Worm (Caenorhabditis elegans): Measurements from ENCODE around the gene C25G6.1.

C25G6.1 gene

ce11 chrX:1293471-1293870, 22.8 kb downstream of the C25G6.1 start:
- TF ChIP-seq R02D3.7 (tag; optimal IDR thresholded peaks at IDR 0.05) (no peak), elt-1 (tag; optimal IDR thresholded peaks at IDR 0.05) (no peak), unc-55 (GFP tag; optimal IDR thresholded peaks at IDR 0.05) (no peak), ZK546.5 (tag; optimal IDR thresholded peaks at IDR 0.05) (no peak), nhr-6 (tag; optimal IDR thresholded peaks at IDR 0.05) (no peak), blmp-1 (tag; optimal IDR thresholded peaks at IDR 0.05; ENCODE audit: insufficient read depth) (no peak), lin-11 (tag; optimal IDR thresholded peaks at IDR 0.05) (no peak), skn-1 (tag; optimal IDR thresholded peaks at IDR 0.05) (no peak), mbf-1 (tag; optimal IDR thresholded peaks at IDR 0.05) (no peak), crh-2 (tag; optimal IDR thresholded peaks at IDR 0.05) (no peak), alr-1 (tag; optimal IDR thresholded peaks at IDR 0.05) (no peak), sma-3 (GFP tag; optimal IDR thresholded peaks at IDR 0.05) (no peak), nhr-129 (tag; optimal IDR thresholded peaks at IDR 0.05) (no peak), sma-9 (GFP tag; optimal IDR thresholded peaks at IDR 0.05) (no peak), sma-9 (tag; optimal IDR thresholded peaks at IDR 0.05) (no peak), sem-4 (tag; optimal IDR thresholded peaks at IDR 0.05) (no peak), ztf-1 (GFP tag; conservative IDR thresholded peaks at IDR 0.05) (no peak), ceh-16 (tag; optimal IDR thresholded peaks at IDR 0.05) (no peak), F13H6.1 (tag; optimal IDR thresholded peaks at IDR 0.05) (no peak), peb-1 (tag; optimal IDR thresholded peaks at IDR 0.05) (no peak), nhr-25 (tag; optimal IDR thresholded peaks at IDR 0.05) (no peak)

ce11 chrX:1294607-1295303, 24.1 kb downstream of the C25G6.1 start, which contains the start of gene dop-4:
TSS of gene dop-4 (plus strand) at chrX:1295253.
- TF ChIP-seq ztf-1 (GFP tag; conservative IDR thresholded peaks at IDR 0.05) = no peak
- TF ChIP-seq alr-1 (tag; optimal IDR thresholded peaks at IDR 0.05) = no peak
- peak; percentile 7 for TF ChIP-seq sma-9 (GFP tag; optimal IDR thresholded peaks at IDR 0.05)
- no peak for TF ChIP-seq sma-9 (tag; optimal IDR thresholded peaks at IDR 0.05)

- no peak for TF ChIP-seq nhr-10 (tag; optimal IDR thresholded peaks at IDR 0.05)
- no peak for TF ChIP-seq F13H6.1 (tag; optimal IDR thresholded peaks at IDR 0.05)
- TF ChIP-seq lsy-2 (tag; optimal IDR thresholded peaks at IDR 0.05) = no peak
- TF ChIP-seq ama-1 (optimal IDR thresholded peaks at IDR 0.05) = no peak
- no peak for TF ChIP-seq peb-1 (tag; optimal IDR thresholded peaks at IDR 0.05)
- TF ChIP-seq mdl-1 (tag; optimal IDR thresholded peaks at IDR 0.05) = no peak
- no peak for TF ChIP-seq sem-4 (tag; optimal IDR thresholded peaks at IDR 0.05)
- TF ChIP-seq snpc-4 (tag; optimal IDR thresholded peaks at IDR 0.05) = no peak
- TF ChIP-seq nhr-21 (tag; optimal IDR thresholded peaks at IDR 0.05) = no peak
- TF ChIP-seq nhr-23 (tag; optimal IDR thresholded peaks at IDR 0.05) = no peak
Observed at ce11 chrX:1295713-1296112, 25.0 kb downstream of the C25G6.1 start.

- no peak for TF ChIP-seq zag-1 (tag; optimal IDR thresholded peaks at IDR 0.05)
- no peak for TF ChIP-seq lsy-2 (tag; optimal IDR thresholded peaks at IDR 0.05)
- no peak for TF ChIP-seq C34F6.9 (tag; optimal IDR thresholded peaks at IDR 0.05)
- no peak for TF ChIP-seq skn-1 (tag; optimal IDR thresholded peaks at IDR 0.05)
- no peak for TF ChIP-seq unc-62 (GFP tag; optimal IDR thresholded peaks at IDR 0.05)
- no peak for TF ChIP-seq ztf-11 (tag; optimal IDR thresholded peaks at IDR 0.05)
- no peak for TF ChIP-seq ZK546.5 (tag; optimal IDR thresholded peaks at IDR 0.05)
- no peak for TF ChIP-seq sma-3 (GFP tag; optimal IDR thresholded peaks at IDR 0.05)
- TF ChIP-seq nhr-77 (tag; optimal IDR thresholded peaks at IDR 0.05) = no peak
- TF ChIP-seq lin-39 (tag; optimal IDR thresholded peaks at IDR 0.05) = no peak
- no peak for TF ChIP-seq Y55F3AM.14 (GFP tag; optimal IDR thresholded peaks at IDR 0.05)
- no peak for TF ChIP-seq F13H6.1 (tag; optimal IDR thresholded peaks at IDR 0.05)
- no peak for TF ChIP-seq mdl-1 (tag; optimal IDR thresholded peaks at IDR 0.05)
- no peak for TF ChIP-seq crh-2 (tag; optimal IDR thresholded peaks at IDR 0.05)
- TF ChIP-seq nhr-21 (tag; optimal IDR thresholded peaks at IDR 0.05) = no peak
- TF ChIP-seq ztf-1 (GFP tag; conservative IDR thresholded peaks at IDR 0.05) = no peak
Observed at ce11 chrX:1299849-1300248, 29.2 kb downstream of the C25G6.1 start, which contains the start of gene inso-1. TSS of gene inso-1 (plus strand) at chrX:1300149.

Measured in whole organism, L2 larva.